Fruit fly (Drosophila melanogaster): Measurements from ENCODE around the gene CG9312.

The CG9312 gene

dm6 chr3R:13765456-13765855 is at the start of gene CG9312:
TSS of gene CG9312 (plus strand) at chr3R:13765756.
- TF ChIP-seq CTCF (optimal IDR thresholded peaks at IDR 0.05) (no peak), CG8478 (optimal IDR thresholded peaks at IDR 0.05) (no peak)

- TF ChIP-seq CTCF (optimal IDR thresholded peaks at IDR 0.05) = no peak
- TF ChIP-seq CG8478 (optimal IDR thresholded peaks at IDR 0.05) = no peak
Measured at dm6 chr3R:13716827-13717226, 48.7 kb upstream of the CG9312 start.

dm6 chr3R:13718076-13718475 is 47.5 kb upstream of the CG9312 start, which contains the start of gene Ubc87F:
TSS of gene Ubc87F (minus strand) at chr3R:13718176.
- no peak for TF ChIP-seq CG8478 (optimal IDR thresholded peaks at IDR 0.05)
- no peak for TF ChIP-seq CTCF (optimal IDR thresholded peaks at IDR 0.05)

- TF ChIP-seq CTCF (optimal IDR thresholded peaks at IDR 0.05) = no peak
- TF ChIP-seq CG8478 (optimal IDR thresholded peaks at IDR 0.05) = no peak
Measured at dm6 chr3R:13719053-13719452, 46.5 kb upstream of the CG9312 start.

- TF ChIP-seq CG8478 (optimal IDR thresholded peaks at IDR 0.05) (no peak), CTCF (optimal IDR thresholded peaks at IDR 0.05) (no peak)
Measured at dm6 chr3R:13720798-13721197, 44.8 kb upstream of the CG9312 start.

- TF ChIP-seq CG8478 (optimal IDR thresholded peaks at IDR 0.05) (no peak), CTCF (optimal IDR thresholded peaks at IDR 0.05) (no peak)
Measured at dm6 chr3R:13721998-13722397, 43.6 kb upstream of the CG9312 start.

- TF ChIP-seq CG8478 (optimal IDR thresholded peaks at IDR 0.05) (no peak), CTCF (optimal IDR thresholded peaks at IDR 0.05) (no peak)
Measured at dm6 chr3R:13722451-13722850, 43.1 kb upstream of the CG9312 start.

dm6 chr3R:13724029-13724638 is 41.4 kb upstream of the CG9312 start:
- no peak for TF ChIP-seq CTCF (optimal IDR thresholded peaks at IDR 0.05)
- no peak for TF ChIP-seq CG8478 (optimal IDR thresholded peaks at IDR 0.05)

- TF ChIP-seq CG8478 (optimal IDR thresholded peaks at IDR 0.05) (no peak), CTCF (optimal IDR thresholded peaks at IDR 0.05) (no peak)
Measured at dm6 chr3R:13726795-13727194, 38.8 kb upstream of the CG9312 start.

dm6 chr3R:13728897-13729296 is 36.7 kb upstream of the CG9312 start:
- TF ChIP-seq CTCF (optimal IDR thresholded peaks at IDR 0.05) = no peak
- TF ChIP-seq CG8478 (optimal IDR thresholded peaks at IDR 0.05) = no peak

- TF ChIP-seq CTCF (optimal IDR thresholded peaks at IDR 0.05) (no peak), CG8478 (optimal IDR thresholded peaks at IDR 0.05) (no peak)
Measured at dm6 chr3R:13730005-13730404, 35.6 kb upstream of the CG9312 start.

dm6 chr3R:13735304-13735898 is 30.2 kb upstream of the CG9312 start:
- TF ChIP-seq CTCF (optimal IDR thresholded peaks at IDR 0.05) (no peak), CG8478 (optimal IDR thresholded peaks at IDR 0.05) (no peak)

- no peak for TF ChIP-seq CTCF (optimal IDR thresholded peaks at IDR 0.05)
- TF ChIP-seq CG8478 (optimal IDR thresholded peaks at IDR 0.05) = no peak
Measured at dm6 chr3R:13746066-13746673, 19.4 kb upstream of the CG9312 start.

- TF ChIP-seq CG8478 (optimal IDR thresholded peaks at IDR 0.05) (no peak), CTCF (optimal IDR thresholded peaks at IDR 0.05) (no peak)
Measured at dm6 chr3R:13761563-13761962, 4.0 kb upstream of the CG9312 start.

dm6 chr3R:13765001-13765400 is 555 bp upstream of the CG9312 start:
- no peak for TF ChIP-seq CTCF (optimal IDR thresholded peaks at IDR 0.05)
- TF ChIP-seq CG8478 (optimal IDR thresholded peaks at IDR 0.05) = no peak

- TF ChIP-seq CTCF (optimal IDR thresholded peaks at IDR 0.05) (no peak), CG8478 (optimal IDR thresholded peaks at IDR 0.05) (no peak)
Measured at dm6 chr3R:13767239-13767638, 1.7 kb downstream of the CG9312 start, which contains the start of gene Cht5. TSS of gene Cht5 (plus strand) at chr3R:13767549.

Data from S2 (cell line).